Fruit fly (Drosophila melanogaster): ENCODE data around the gene Gnpnat.

Gnpnat gene

DNA sequence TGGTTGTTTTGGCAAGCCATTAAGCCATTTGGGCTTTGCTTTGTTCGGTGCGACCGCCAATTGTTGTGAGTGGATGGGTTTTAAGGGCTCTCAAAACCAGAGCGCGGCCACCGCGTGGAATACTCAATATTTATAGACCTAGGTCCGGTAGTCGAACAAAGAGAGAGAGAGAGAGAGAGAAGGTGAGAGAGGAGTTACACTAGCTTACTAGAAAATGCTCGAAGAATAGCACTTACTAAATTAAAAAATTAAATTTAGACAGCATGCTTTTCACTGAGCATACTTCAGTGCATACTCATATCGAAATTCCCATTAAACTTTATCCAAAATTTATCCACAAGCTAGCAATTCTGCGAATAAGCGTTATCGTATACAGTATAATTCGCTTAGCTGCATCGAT, 22.0 kb downstream of the Gnpnat start:
- no peak for TF ChIP-seq ab (GFP tag; optimal IDR thresholded peaks at IDR 0.05)
- TF ChIP-seq row (GFP tag; IDR thresholded peaks at IDR 0.05): peak; percentile 50
- TF ChIP-seq z (GFP tag; IDR thresholded peaks at IDR 0.05): no peak
- TF ChIP-seq Trl (optimal IDR thresholded peaks at IDR 0.05): peak; percentile 28 to 57
- no peak for TF ChIP-seq Trl (GFP tag; optimal IDR thresholded peaks at IDR 0.05)
- TF ChIP-seq CG2678 (tag; optimal IDR thresholded peaks at IDR 0.05): peak; percentile 6
- TF ChIP-seq gem (tag; optimal IDR thresholded peaks at IDR 0.05): peak; percentile 11
- peak; percentile 49; the same call in 1 of the 2 replicates for TF ChIP-seq CG32532 (GFP tag; IDR thresholded peaks at IDR 0.05)
- no peak for TF ChIP-seq Nf-YC (tag; optimal IDR thresholded peaks at IDR 0.05)
- no peak for TF ChIP-seq HLH3B (GFP tag; IDR thresholded peaks at IDR 0.05)
- no peak for TF ChIP-seq PHDP (tag; optimal IDR thresholded peaks at IDR 0.05)
- 0 out of 2 replicates have a peak, but pooled peaks have one; percentile 25 for TF ChIP-seq NFAT (GFP tag; IDR thresholded peaks at IDR 0.05)
- TF ChIP-seq CG11504 (tag; optimal IDR thresholded peaks at IDR 0.05): peak; percentile 13
- no peak for TF ChIP-seq lilli (GFP tag; optimal IDR thresholded peaks at IDR 0.05)
- no peak for TF ChIP-seq sug (tag; optimal IDR thresholded peaks at IDR 0.05)
- peak; percentile 26 for TF ChIP-seq grau (tag; optimal IDR thresholded peaks at IDR 0.05)
- TF ChIP-seq Meics (GFP tag; optimal IDR thresholded peaks at IDR 0.05): peak; percentile 1
- no peak for TF ChIP-seq Dad (GFP tag; optimal IDR thresholded peaks at IDR 0.05)
- no peak for TF ChIP-seq CG17802 (tag; optimal IDR thresholded peaks at IDR 0.05)
- TF ChIP-seq Rfx (GFP tag; IDR thresholded peaks at IDR 0.05): peak; percentile 21; the same call in 1 of the 2 replicates
- no peak for TF ChIP-seq CG3407 (GFP tag; optimal IDR thresholded peaks at IDR 0.05)
- TF ChIP-seq pan (optimal IDR thresholded peaks at IDR 0.05): no peak
- no peak for TF ChIP-seq pan (GFP tag; optimal IDR thresholded peaks at IDR 0.05 in 1 of 2, IDR thresholded peaks at IDR 0.05 in 1 of 2)
- TF ChIP-seq CG3065 (GFP tag; optimal IDR thresholded peaks at IDR 0.05): no peak
- TF ChIP-seq eve (GFP tag; optimal IDR thresholded peaks at IDR 0.05): no peak
- TF ChIP-seq scrt (GFP tag; optimal IDR thresholded peaks at IDR 0.05): no peak
- TF ChIP-seq mirr (GFP tag; optimal IDR thresholded peaks at IDR 0.05): no peak
- no peak for TF ChIP-seq CG17912 (GFP tag; optimal IDR thresholded peaks at IDR 0.05)
- TF ChIP-seq CG34422 (GFP tag; IDR thresholded peaks at IDR 0.05): no peak
- no peak for TF ChIP-seq CG4854 (GFP tag; optimal IDR thresholded peaks at IDR 0.05)
- no peak for TF ChIP-seq CG18476 (GFP tag; optimal IDR thresholded peaks at IDR 0.05)
- no peak for TF ChIP-seq CG6791 (GFP tag; IDR thresholded peaks at IDR 0.05; ENCODE audit: partially characterized antibody)
- no peak for TF ChIP-seq CG6854 (GFP tag; optimal IDR thresholded peaks at IDR 0.05)
- no peak for TF ChIP-seq CG17328 (GFP tag; IDR thresholded peaks at IDR 0.05)
- no peak for TF ChIP-seq zen2 (GFP tag; IDR thresholded peaks at IDR 0.05; ENCODE audit: partially characterized antibody)
- no peak for TF ChIP-seq tll (GFP tag; optimal IDR thresholded peaks at IDR 0.05)

DNA sequence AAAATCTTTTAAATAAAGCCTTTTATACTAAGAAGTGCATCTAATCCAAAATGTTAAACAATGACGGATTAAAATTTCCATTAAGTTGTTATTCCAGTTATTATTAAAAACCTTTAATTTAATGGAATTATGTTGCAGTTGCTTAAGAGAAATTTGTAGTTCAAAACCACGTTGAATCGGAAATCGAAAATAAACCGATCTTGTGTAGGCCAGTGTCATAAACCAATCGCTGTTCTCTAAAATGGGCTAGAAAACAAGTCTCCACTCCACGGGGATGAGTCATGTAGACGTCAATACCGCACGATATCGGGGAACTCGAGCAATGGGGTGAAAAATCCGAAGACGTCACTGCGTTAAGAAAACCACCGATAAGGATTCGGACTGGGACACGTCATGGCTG, 23.5 kb downstream of the Gnpnat start:
- TF ChIP-seq grau (tag; optimal IDR thresholded peaks at IDR 0.05) (peak; percentile 9), MBD-R2 (GFP tag; IDR thresholded peaks at IDR 0.05) (peak; percentile 16; the same call in 1 of the 2 replicates), cg (GFP tag; optimal IDR thresholded peaks at IDR 0.05) (no peak), gem (tag; optimal IDR thresholded peaks at IDR 0.05) (peak; percentile 26), CG31388 (GFP tag; optimal IDR thresholded peaks at IDR 0.05) (no peak), row (GFP tag; IDR thresholded peaks at IDR 0.05) (peak; percentile 55; the same call in 2 of the 3 replicates), CG10366 (GFP tag; IDR thresholded peaks at IDR 0.05) (peak; percentile 7; the same call in 1 of the 2 replicates), CG9932 (GFP tag; IDR thresholded peaks at IDR 0.05) (peak; percentile 45), esg (GFP tag; conservative IDR thresholded peaks at IDR 0.05) (no peak), Rfx (GFP tag; IDR thresholded peaks at IDR 0.05) (peak; percentile 25; the same call in 1 of the 2 replicates), sisA (GFP tag; IDR thresholded peaks at IDR 0.05) (no peak), slbo (GFP tag; IDR thresholded peaks at IDR 0.05) (peak; percentile 47; the same call in 1 of the 2 replicates), kay (GFP tag; optimal IDR thresholded peaks at IDR 0.05) (peak; percentile 40), CG11723 (GFP tag; optimal IDR thresholded peaks at IDR 0.05) (no peak), pho (GFP tag; optimal IDR thresholded peaks at IDR 0.05) (no peak)
